Fruit fly (Drosophila melanogaster) whole organism, prepupa: ENCODE results near the gene CG14391.

Experiments used
- CG10631 ChIP-seq: fragments of 200-800 bp; sonication (Bioruptor generic); optimal IDR thresholded peaks from 2 replicates; lab custom pipeline; 2016; ENCODE audit warnings: missing biosample characterization, missing genetic modification characterization
- CG10669 ChIP-seq: fragments of 200-800 bp; sonication (Bioruptor generic); optimal IDR thresholded peaks from 3 replicates; lab custom pipeline; 2018; ENCODE audit warnings: missing biosample characterization, mild to moderate bottlenecking, missing genetic modification characterization, moderate library complexity
- CG11294 ChIP-seq: fragments of 200-800 bp; sonication (Bioruptor generic); IDR thresholded peaks from 2 replicates; pipeline ENCODE4 v1.3.6; 2022; ENCODE audit warnings: missing biosample characterization, missing genetic modification characterization
- CG15336 ChIP-seq: fragments of 200-800 bp; sonication (Bioruptor generic); IDR thresholded peaks from 2 replicates; pipeline ENCODE4 v1.3.6; 2022; ENCODE audit warnings: missing biosample characterization, missing genetic modification characterization
- CG1621 ChIP-seq: fragments of 200-800 bp; sonication (Bioruptor generic); optimal IDR thresholded peaks from 3 replicates; lab custom pipeline; 2018; ENCODE audit warnings: missing biosample characterization, mild to moderate bottlenecking, missing genetic modification characterization
- CG32006 ChIP-seq: fragments of 200-800 bp; sonication (Bioruptor generic); optimal IDR thresholded peaks from 3 replicates; lab custom pipeline; 2017; ENCODE audit warnings: missing biosample characterization, mild to moderate bottlenecking, missing genetic modification characterization
- CG6163 ChIP-seq: fragments of 200-800 bp; sonication (Bioruptor generic); IDR thresholded peaks from 3 replicates; pipeline ENCODE4 v1.3.6; 2022; ENCODE audit warnings: missing biosample characterization, missing genetic modification characterization
- CG6276 ChIP-seq: fragments of 200-800 bp; sonication (Bioruptor generic); optimal IDR thresholded peaks from 2 replicates; lab custom pipeline; 2017; ENCODE audit warnings: missing biosample characterization, mild to moderate bottlenecking, missing genetic modification characterization
- CG6792 ChIP-seq: fragments of 200-800 bp; sonication (Bioruptor generic); optimal IDR thresholded peaks from 3 replicates; lab custom pipeline; 2016; ENCODE audit warnings: missing biosample characterization, missing genetic modification characterization
- CG6854 ChIP-seq: fragments of 200-800 bp; sonication (Bioruptor generic); optimal IDR thresholded peaks from 2 replicates; lab custom pipeline; 2017; ENCODE audit warnings: missing biosample characterization, mild to moderate bottlenecking, missing genetic modification characterization
- CG7368 ChIP-seq: fragments of 200-800 bp; sonication (Bioruptor generic); optimal IDR thresholded peaks from 3 replicates; lab custom pipeline; 2016; ENCODE audit warnings: missing biosample characterization, missing genetic modification characterization
- CG8119 ChIP-seq: fragments of 200-800 bp; sonication (Bioruptor generic); IDR thresholded peaks from 3 replicates; pipeline ENCODE4 v1.3.6; 2022; ENCODE audit warnings: missing biosample characterization, missing genetic modification characterization
- CG8319 ChIP-seq: fragments of 200-800 bp; sonication (Bioruptor generic); optimal IDR thresholded peaks from 3 replicates; lab custom pipeline; 2016; ENCODE audit warnings: missing biosample characterization, missing genetic modification characterization
- CG8632 ChIP-seq: fragments of 200-800 bp; sonication (Bioruptor generic); optimal IDR thresholded peaks from 3 replicates; lab custom pipeline; 2016; ENCODE audit warnings: missing biosample characterization, missing genetic modification characterization
- CG9139 ChIP-seq: fragments of 200-800 bp; sonication (Bioruptor generic); optimal IDR thresholded peaks from 3 replicates; lab custom pipeline; 2017; ENCODE audit warnings: missing biosample characterization, mild to moderate bottlenecking, missing genetic modification characterization
- Eip78C ChIP-seq: fragments of 200-800 bp; sonication (Bioruptor generic); peaks from one replicate; lab custom pipeline; 2016; ENCODE audit warnings: missing biosample characterization, missing genetic modification characterization
- Ets21C ChIP-seq: fragments of 200-800 bp; sonication (Bioruptor generic); optimal IDR thresholded peaks from 3 replicates; lab custom pipeline; 2016; ENCODE audit warnings: missing biosample characterization, missing genetic modification characterization
- Gug ChIP-seq: fragments of 200-800 bp; sonication (Bioruptor generic); IDR thresholded peaks from 2 replicates; pipeline ENCODE4 v1.3.6; 2022; ENCODE audit warnings: missing biosample characterization, missing genetic modification characterization
- Hr4 ChIP-seq: fragments of 200-800 bp; sonication (Bioruptor generic); optimal IDR thresholded peaks from 3 replicates; lab custom pipeline; 2016; ENCODE audit warnings: missing biosample characterization, missing genetic modification characterization
- Lpt ChIP-seq: fragments of 200-800 bp; sonication (Bioruptor generic); optimal IDR thresholded peaks from 3 replicates; lab custom pipeline; 2016; ENCODE audit warnings: missing biosample characterization, missing genetic modification characterization
- Met ChIP-seq: fragments of 200-800 bp; sonication (Bioruptor generic); optimal IDR thresholded peaks from 3 replicates; lab custom pipeline; 2016; ENCODE audit warnings: missing biosample characterization, missing genetic modification characterization
- OdsH ChIP-seq: fragments of 200-800 bp; sonication (Bioruptor generic); optimal IDR thresholded peaks from 3 replicates; lab custom pipeline; 2016; ENCODE audit warnings: missing biosample characterization, missing genetic modification characterization
- Smox ChIP-seq: fragments of 200-800 bp; sonication (Bioruptor generic); optimal IDR thresholded peaks from 3 replicates; lab custom pipeline; 2016; ENCODE audit warnings: missing biosample characterization, missing genetic modification characterization
- Sox102F ChIP-seq: fragments of 200-800 bp; sonication (Bioruptor generic); optimal IDR thresholded peaks from 2 replicates; lab custom pipeline; 2016; ENCODE audit warnings: missing biosample characterization, mild to moderate bottlenecking, missing genetic modification characterization
- Sox14 ChIP-seq: fragments of 200-800 bp; sonication (Bioruptor generic); optimal IDR thresholded peaks from 3 replicates; lab custom pipeline; 2016; ENCODE audit warnings: missing biosample characterization, missing genetic modification characterization
- Sox15 ChIP-seq: fragments of 200-800 bp; sonication (Bioruptor generic); optimal IDR thresholded peaks from 3 replicates; lab custom pipeline; 2016; ENCODE audit warnings: missing biosample characterization, missing genetic modification characterization
- acj6 ChIP-seq: fragments of 200-800 bp; sonication (Bioruptor generic); optimal IDR thresholded peaks from 3 replicates; lab custom pipeline; 2016; ENCODE audit warnings: missing biosample characterization, missing genetic modification characterization
- cyc ChIP-seq: fragments of 200-800 bp; sonication (Bioruptor generic); optimal IDR thresholded peaks from 3 replicates; lab custom pipeline; 2016; ENCODE audit warnings: missing biosample characterization, missing genetic modification characterization
- dac ChIP-seq: fragments of 200-800 bp; sonication (Bioruptor generic); optimal IDR thresholded peaks from 2 replicates; lab custom pipeline; 2017; ENCODE audit warnings: missing biosample characterization, mild to moderate bottlenecking, missing genetic modification characterization
- dsx ChIP-seq: fragments of 200-800 bp; optimal IDR thresholded peaks from 3 replicates; lab custom pipeline; 2019; ENCODE audit warnings: missing biosample characterization, mild to moderate bottlenecking, missing genetic modification characterization, moderate library complexity; ENCODE audit not compliant: poor library complexity, severe bottlenecking
- esn ChIP-seq: fragments of 200-800 bp; sonication (Bioruptor generic); optimal IDR thresholded peaks from 2 replicates; lab custom pipeline; 2016; ENCODE audit warnings: missing biosample characterization, mild to moderate bottlenecking, missing genetic modification characterization, moderate library complexity
- fd59A ChIP-seq: fragments of 200-800 bp; sonication (Bioruptor generic); optimal IDR thresholded peaks from 2 replicates; lab custom pipeline; 2017; ENCODE audit warnings: missing biosample characterization, mild to moderate bottlenecking, missing genetic modification characterization, missing genetic modification reagents
- fd85E ChIP-seq: fragments of 200-800 bp; sonication (Bioruptor generic); optimal IDR thresholded peaks from 3 replicates; lab custom pipeline; 2016; ENCODE audit warnings: missing biosample characterization, missing genetic modification characterization
- fkh ChIP-seq: fragments of 200-800 bp; sonication (Bioruptor generic); optimal IDR thresholded peaks from 3 replicates; lab custom pipeline; 2017; ENCODE audit warnings: missing biosample characterization, mild to moderate bottlenecking, missing genetic modification characterization, moderate library complexity
- lz ChIP-seq: fragments of 200-800 bp; sonication (Bioruptor generic); optimal IDR thresholded peaks from 3 replicates; lab custom pipeline; 2016; ENCODE audit warnings: missing biosample characterization, missing genetic modification characterization
- net ChIP-seq: fragments of 200-800 bp; sonication (Bioruptor generic); optimal IDR thresholded peaks from 3 replicates; lab custom pipeline; 2016; ENCODE audit warnings: missing biosample characterization, missing genetic modification characterization
- pdm3 ChIP-seq: fragments of 200-800 bp; sonication (Bioruptor generic); optimal IDR thresholded peaks from 3 replicates; lab custom pipeline; 2016; ENCODE audit warnings: missing biosample characterization, missing genetic modification characterization
- salr ChIP-seq, 2 experiments: fragments of 200-800 bp; sonication (Bioruptor generic); optimal IDR thresholded peaks; 3 replicates each; lab custom pipeline; 2016 to 2018; ENCODE audit warnings: missing biosample characterization in 2 of 2, missing genetic modification characterization in 2 of 2, mild to moderate bottlenecking in 1 of 2
- spab ChIP-seq: fragments of 200-800 bp; sonication (Bioruptor generic); optimal IDR thresholded peaks from 2 replicates; lab custom pipeline; 2017; ENCODE audit warnings: missing biosample characterization, mild to moderate bottlenecking, missing genetic modification characterization, missing genetic modification reagents
- svp ChIP-seq: fragments of 200-800 bp; sonication (Bioruptor generic); peaks from one replicate; lab custom pipeline; 2016; ENCODE audit warnings: missing biosample characterization, missing genetic modification characterization
- topi ChIP-seq: fragments of 200-800 bp; sonication (Bioruptor generic); optimal IDR thresholded peaks from 3 replicates; lab custom pipeline; 2016; ENCODE audit warnings: missing biosample characterization, missing genetic modification characterization
- vri ChIP-seq: fragments of 200-800 bp; sonication (Bioruptor generic); optimal IDR thresholded peaks from 3 replicates; lab custom pipeline; 2016; ENCODE audit warnings: missing biosample characterization, mild to moderate bottlenecking, missing genetic modification characterization

CG14391 gene

dm6 chr3R:12656946-12657566 lies 37.6 kb downstream of the CG14391 start:
- no peak for TF ChIP-seq Sox102F (GFP tag; lab: Kevin White, UChicago)
- no peak for TF ChIP-seq spab
- peak; percentile 12 for TF ChIP-seq svp (GFP tag; lab: Kevin White, UChicago)
- peak; percentile 63 for TF ChIP-seq fkh (GFP tag; lab: Kevin White, UChicago)
- no peak for TF ChIP-seq Met (GFP tag; lab: Kevin White, UChicago)
- no peak for TF ChIP-seq CG6163 (GFP tag; lab: Robert Waterston, UW)
- TF ChIP-seq dsx (GFP tag; lab: Kevin White, UChicago) = no peak
- no peak for TF ChIP-seq esn (GFP tag; lab: Kevin White, UChicago)

- no peak for TF ChIP-seq CG6163 (GFP tag; lab: Robert Waterston, UW)
- TF ChIP-seq Sox102F (GFP tag; lab: Kevin White, UChicago) = no peak
- TF ChIP-seq cyc (GFP tag; lab: Kevin White, UChicago) = no peak
- TF ChIP-seq Lpt (GFP tag; lab: Kevin White, UChicago) = no peak
- no peak for TF ChIP-seq topi (GFP tag; lab: Kevin White, UChicago)
- no peak for TF ChIP-seq CG11294 (GFP tag; lab: Robert Waterston, UW)
- no peak for TF ChIP-seq pdm3 (GFP tag; lab: Kevin White, UChicago)
- no peak for TF ChIP-seq lz (GFP tag; lab: Kevin White, UChicago)
- TF ChIP-seq salr (GFP tag; optimal IDR thresholded peaks at IDR 0.05; lab: Kevin White, UChicago) = no peak
- TF ChIP-seq vri (GFP tag; lab: Kevin White, UChicago) = no peak
- no peak for TF ChIP-seq Gug
- no peak for TF ChIP-seq Sox14
- no peak for TF ChIP-seq CG10631 (GFP tag; lab: Kevin White, UChicago)
- no peak for TF ChIP-seq Smox (GFP tag; lab: Kevin White, UChicago)
- TF ChIP-seq Sox15 = no peak
- no peak for TF ChIP-seq Eip78C (GFP tag; lab: Kevin White, UChicago)
- TF ChIP-seq fd59A (GFP tag; lab: Kevin White, UChicago) = no peak
- no peak for TF ChIP-seq dac (GFP tag; lab: Kevin White, UChicago)
- no peak for TF ChIP-seq Ets21C (GFP tag; lab: Kevin White, UChicago)
Measured at dm6 chr3R:12654253-12654623, 40.4 kb downstream of the CG14391 start, which contains the start of gene CG6225. Gene CG6225 (plus strand): TSS chr3R:12654577.

dm6 chr3R:12653511-12654252 lies 41.0 kb downstream of the CG14391 start:
- TF ChIP-seq Lpt (GFP tag; lab: Kevin White, UChicago) (peak; percentile 48), CG6792 (GFP tag; lab: Kevin White, UChicago) (no peak), acj6 (GFP tag; lab: Kevin White, UChicago) (no peak), Hr4 (peak; percentile 83), CG8319 (GFP tag; lab: Kevin White, UChicago) (no peak), svp (GFP tag; lab: Kevin White, UChicago) (peak; percentile 58), CG9139 (GFP tag; lab: Kevin White, UChicago) (no peak), vri (GFP tag; lab: Kevin White, UChicago) (peak; percentile 50), fkh (GFP tag; lab: Kevin White, UChicago) (peak; percentile 56), topi (GFP tag; lab: Kevin White, UChicago) (no peak), CG32006 (GFP tag; lab: Kevin White, UChicago) (peak; percentile 79), CG10631 (GFP tag; lab: Kevin White, UChicago) (no peak), net (GFP tag; lab: Kevin White, UChicago) (peak; percentile 45), Sox14 (no peak), Gug (peak; percentile 68), pdm3 (GFP tag; lab: Kevin White, UChicago) (no peak), CG6276 (GFP tag; lab: Kevin White, UChicago) (peak; percentile 64), CG7368 (GFP tag; lab: Kevin White, UChicago) (no peak), CG8632 (GFP tag; lab: Kevin White, UChicago) (no peak), esn (GFP tag; lab: Kevin White, UChicago) (no peak), Ets21C (GFP tag; lab: Kevin White, UChicago) (no peak), CG8119 (peak; percentile 88), Eip78C (GFP tag; lab: Kevin White, UChicago) (peak; percentile 51), fd85E (GFP tag; lab: Kevin White, UChicago) (no peak), CG11294 (GFP tag; lab: Robert Waterston, UW) (peak; percentile 78; the same call in 1 of the 2 replicates), CG6854 (GFP tag; lab: Kevin White, UChicago) (no peak), cyc (GFP tag; lab: Kevin White, UChicago) (no peak), CG15336 (GFP tag; lab: Robert Waterston, UW) (peak; percentile 82), Sox15 (no peak), OdsH (GFP tag; lab: Kevin White, UChicago) (peak; percentile 27), spab (no peak), Met (GFP tag; lab: Kevin White, UChicago) (no peak), dsx (GFP tag; lab: Kevin White, UChicago) (no peak), CG6163 (GFP tag; lab: Robert Waterston, UW) (peak; percentile 39; the same call in 2 of the 3 replicates), CG1621 (tag; lab: Kevin White, UChicago) (no peak), CG10669 (no peak)
